Worm (Caenorhabditis elegans) whole organism, young adult: ENCODE measurements around the gene tbc-11.
A peak's percentile ranks its signal among the peaks of the same experiment; 100 is the strongest.

Experiments used
- D2030.7 ChIP-seq: fragments of 200-800 bp; sonication (Bioruptor generic); IDR thresholded peaks from 2 replicates; pipeline ENCODE4 v1.3.6; 2022; ENCODE audit warnings: missing genetic modification reagents, missing genetic modification characterization, missing compliant biosample characterization
- F23B12.7 ChIP-seq: sonication (generic microtip); optimal IDR thresholded peaks from 2 replicates; lab custom pipeline; 2017; ENCODE audit warnings: missing genetic modification characterization, mild to moderate bottlenecking, missing compliant biosample characterization, antibody characterized with exemption, moderate library complexity; ENCODE audit not compliant: insufficient read depth
- K11D2.4 ChIP-seq: fragments of 200-800 bp; sonication (Bioruptor generic); IDR thresholded peaks from 2 replicates; pipeline ENCODE4 v1.3.6; 2022; ENCODE audit warnings: missing genetic modification reagents, missing genetic modification characterization, missing compliant biosample characterization
- Y53G8AR.9 ChIP-seq: fragments of 200-800 bp; sonication (Bioruptor generic); conservative IDR thresholded peaks from 2 replicates; pipeline ENCODE4 v1.3.6; 2022; ENCODE audit warnings: missing genetic modification reagents, missing genetic modification characterization, missing compliant biosample characterization
- Y67H2A.10 ChIP-seq: fragments of 200-800 bp; sonication (Bioruptor generic); conservative IDR thresholded peaks from 2 replicates; pipeline ENCODE4 v1.3.6; 2022; ENCODE audit warnings: missing genetic modification reagents, missing genetic modification characterization, missing compliant biosample characterization
- ZK185.1 ChIP-seq: sonication (generic microtip); optimal IDR thresholded peaks from 2 replicates; lab custom pipeline; 2016; ENCODE audit warnings: mild to moderate bottlenecking, missing genetic modification characterization, missing compliant biosample characterization; ENCODE audit not compliant: poor library complexity, severe bottlenecking
- aptf-2 ChIP-seq: fragments of 200-800 bp; sonication (Bioruptor generic); conservative IDR thresholded peaks from 2 replicates; pipeline ENCODE4 v1.3.6; 2022; ENCODE audit warnings: missing genetic modification reagents, missing genetic modification characterization, missing compliant biosample characterization
- attf-3 ChIP-seq: fragments of 200-800 bp; sonication (Bioruptor generic); conservative IDR thresholded peaks from 2 replicates; pipeline ENCODE4 v1.3.6; 2022; ENCODE audit warnings: missing genetic modification reagents, missing genetic modification characterization, missing compliant biosample characterization
- ccch-3 ChIP-seq: fragments of 200-800 bp; sonication (Bioruptor generic); optimal IDR thresholded peaks from 2 replicates; lab custom pipeline; 2018; ENCODE audit warnings: mild to moderate bottlenecking, missing genetic modification characterization, missing compliant biosample characterization
- ceh-100 ChIP-seq: fragments of 200-800 bp; sonication (Bioruptor generic); IDR thresholded peaks from 2 replicates; pipeline ENCODE4 v1.3.6; 2022; ENCODE audit warnings: missing genetic modification reagents, missing genetic modification characterization, missing compliant biosample characterization
- ceh-27 ChIP-seq: fragments of 200-800 bp; sonication (Bioruptor generic); optimal IDR thresholded peaks from 2 replicates; lab custom pipeline; 2018; ENCODE audit warnings: mild to moderate bottlenecking, missing genetic modification characterization, moderate library complexity, missing compliant biosample characterization
- chd-7 ChIP-seq: sonication (generic microtip); optimal IDR thresholded peaks from 2 replicates; lab custom pipeline; 2016; ENCODE audit warnings: mild to moderate bottlenecking, missing genetic modification characterization, moderate library complexity, missing compliant biosample characterization
- die-1 ChIP-seq: sonication (generic microtip); optimal IDR thresholded peaks from 2 replicates; lab custom pipeline; 2016; ENCODE audit warnings: missing genotype, mild to moderate bottlenecking, missing genetic modification characterization, missing compliant biosample characterization
- egl-18 ChIP-seq: fragments of 200-800 bp; sonication (Bioruptor generic); IDR thresholded peaks from 2 replicates; pipeline ENCODE4 v1.3.6; 2022; ENCODE audit warnings: missing genetic modification reagents, missing genetic modification characterization, missing compliant biosample characterization
- him-1 ChIP-seq: sonication (generic microtip); optimal IDR thresholded peaks from 2 replicates; lab custom pipeline; 2016; ENCODE audit warnings: missing genotype, missing genetic modification reagents, missing genetic modification characterization, missing compliant biosample characterization
- hlh-12 ChIP-seq: sonication (generic microtip); optimal IDR thresholded peaks from 2 replicates; lab custom pipeline; 2016; ENCODE audit warnings: missing genetic modification characterization, missing compliant biosample characterization
- hmg-1.2 ChIP-seq: fragments of 200-800 bp; sonication (Bioruptor generic); IDR thresholded peaks from 2 replicates; pipeline ENCODE4 v1.3.6; 2022; ENCODE audit warnings: missing genetic modification reagents, missing genetic modification characterization, missing compliant biosample characterization
- hrde-1 ChIP-seq: sonication (generic microtip); optimal IDR thresholded peaks from 2 replicates; lab custom pipeline; 2016; ENCODE audit warnings: missing genetic modification characterization, mild to moderate bottlenecking, missing compliant biosample characterization, moderate library complexity, missing genotype, missing genetic modification reagents, borderline replicate concordance
- lir-1 ChIP-seq: fragments of 200-800 bp; sonication (Bioruptor generic); conservative IDR thresholded peaks from 2 replicates; pipeline ENCODE4 v1.3.6; 2022; ENCODE audit warnings: missing genetic modification reagents, missing genetic modification characterization, missing compliant biosample characterization
- lsy-27 ChIP-seq: sonication (generic microtip); optimal IDR thresholded peaks from 2 replicates; lab custom pipeline; 2017; ENCODE audit warnings: missing genetic modification characterization, mild to moderate bottlenecking, missing compliant biosample characterization, antibody characterized with exemption, missing genotype, borderline replicate concordance; ENCODE audit not compliant: insufficient read depth
- mes-4 ChIP-seq: sonication (generic microtip); optimal IDR thresholded peaks from 2 replicates; lab custom pipeline; 2016; ENCODE audit warnings: missing genotype, missing genetic modification characterization, missing compliant biosample characterization
- nfya-1 ChIP-seq: sonication (generic microtip); optimal IDR thresholded peaks from 2 replicates; lab custom pipeline; 2017; ENCODE audit warnings: antibody characterized with exemption, missing compliant biosample characterization, missing genetic modification characterization, borderline replicate concordance; ENCODE audit not compliant: insufficient read depth
- rcor-1 ChIP-seq: fragments of 200-800 bp; sonication (Bioruptor generic); IDR thresholded peaks from 2 replicates; pipeline ENCODE4 v1.3.6; 2022; ENCODE audit warnings: missing genetic modification reagents, missing genetic modification characterization, missing compliant biosample characterization
- rec-8 ChIP-seq, 2 experiments: sonication (generic microtip); optimal IDR thresholded peaks; 2 replicates each; lab custom pipeline; 2016; ENCODE audit warnings: mild to moderate bottlenecking in 2 of 2, missing genetic modification characterization in 2 of 2, missing genetic modification reagents in 2 of 2, missing genotype in 2 of 2, missing biosample characterization in 1 of 2, missing compliant biosample characterization in 1 of 2, moderate library complexity in 1 of 2
- rpc-1 ChIP-seq, 2 experiments: fragments of 150-350 bp in 1 of 2; sonication (generic microtip) in 1 of 2; optimal IDR thresholded peaks; 2 replicates each; lab custom pipeline; 2014 to 2018; ENCODE audit warnings: missing biosample characterization in 1 of 2, missing genetic modification characterization in 1 of 2, missing genetic modification reagents in 1 of 2, missing genotype in 1 of 2
- sdz-38 ChIP-seq: sonication (generic microtip); optimal IDR thresholded peaks from 2 replicates; lab custom pipeline; 2016; ENCODE audit warnings: missing genotype, missing genetic modification characterization, missing compliant biosample characterization
- snpc-3.4 ChIP-seq: sonication (generic microtip); optimal IDR thresholded peaks from 2 replicates; lab custom pipeline; 2017; ENCODE audit warnings: missing genetic modification characterization, mild to moderate bottlenecking, missing compliant biosample characterization, antibody characterized with exemption, moderate library complexity, missing genotype, missing genetic modification reagents
- snpc-4 ChIP-seq, 5 experiments: fragments of 150-350 bp in 1 of 5; sonication (generic microtip) in 4 of 5; optimal IDR thresholded peaks; 2 replicates each; lab custom pipeline; 2014 to 2018; ENCODE audit warnings: missing genetic modification characterization in 5 of 5, missing biosample characterization in 3 of 5, antibody characterized with exemption in 2 of 5, mild to moderate bottlenecking in 2 of 5, missing compliant biosample characterization in 2 of 5, missing genotype in 2 of 5, moderate library complexity in 2 of 5, missing genetic modification reagents in 1 of 5
- sptf-2 ChIP-seq: fragments of 200-800 bp; sonication (Bioruptor generic); optimal IDR thresholded peaks from 2 replicates; lab custom pipeline; 2018; ENCODE audit warnings: mild to moderate bottlenecking, missing genetic modification characterization, missing compliant biosample characterization
- ztf-6 ChIP-seq: fragments of 200-800 bp; sonication (Bioruptor generic); IDR thresholded peaks from 2 replicates; pipeline ENCODE4 v1.3.6; 2022; ENCODE audit warnings: missing genetic modification reagents, missing genetic modification characterization, missing compliant biosample characterization

Gene tbc-11

DNA sequence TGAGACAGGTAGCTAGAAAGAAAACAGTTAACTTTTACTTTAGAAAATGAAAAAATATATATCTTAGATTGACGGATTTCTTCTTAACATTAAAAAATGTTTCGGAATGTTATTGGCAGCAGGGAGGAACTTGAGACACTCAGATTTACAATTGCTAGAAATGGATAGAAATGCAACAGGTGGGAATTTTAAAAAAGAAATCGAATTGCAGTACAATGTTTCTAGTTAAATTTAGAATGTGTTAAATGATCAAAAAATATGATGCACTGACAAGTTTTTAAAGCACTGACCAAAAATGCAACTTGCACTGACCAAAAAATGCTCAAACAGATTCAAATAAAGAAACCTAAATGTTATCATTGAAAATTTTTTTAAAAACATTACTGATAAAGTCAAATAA, 1.4 kb downstream of the tbc-11 start:
- no peak for TF ChIP-seq aptf-2
- no peak for TF ChIP-seq lsy-27 (tag; lab: Kevin White, UChicago)
- TF ChIP-seq ccch-3 (GFP tag; lab: Kevin White, UChicago), result no peak
- TF ChIP-seq Y67H2A.10 (GFP tag; lab: Robert Waterston, UW), result no peak

DNA sequence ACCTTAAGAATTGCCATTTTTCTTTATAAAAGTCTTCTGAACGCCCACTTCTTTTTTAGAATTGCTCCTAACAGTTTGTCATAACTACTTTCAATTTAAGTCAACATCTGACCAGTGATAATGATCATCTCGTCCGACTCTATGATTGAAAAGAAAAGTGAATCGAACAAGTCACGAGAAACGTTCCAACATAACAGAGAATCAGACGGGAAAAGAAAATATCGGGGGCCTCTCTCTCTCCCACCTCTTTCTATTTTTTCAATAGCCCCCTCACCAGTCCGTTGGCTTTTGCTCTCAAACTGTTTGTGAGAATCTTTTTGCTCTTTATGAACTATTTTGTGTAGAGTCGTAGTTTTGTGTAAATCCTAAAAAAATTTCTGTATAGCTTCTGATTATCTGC, 2.9 kb downstream of the tbc-11 start:
- TF ChIP-seq snpc-4 (GFP tag; optimal IDR thresholded peaks at IDR 0.05; lab: Kevin White, UChicago) (no peak), snpc-4 (tag; optimal IDR thresholded peaks at IDR 0.05; lab: Kevin White, UChicago) (no peak), ccch-3 (GFP tag; lab: Kevin White, UChicago) (no peak), ztf-6 (GFP tag; lab: Robert Waterston, UW) (no peak), lsy-27 (tag; lab: Kevin White, UChicago) (no peak)
- TF ChIP-seq, all 124 proteins: peak for 0

DNA sequence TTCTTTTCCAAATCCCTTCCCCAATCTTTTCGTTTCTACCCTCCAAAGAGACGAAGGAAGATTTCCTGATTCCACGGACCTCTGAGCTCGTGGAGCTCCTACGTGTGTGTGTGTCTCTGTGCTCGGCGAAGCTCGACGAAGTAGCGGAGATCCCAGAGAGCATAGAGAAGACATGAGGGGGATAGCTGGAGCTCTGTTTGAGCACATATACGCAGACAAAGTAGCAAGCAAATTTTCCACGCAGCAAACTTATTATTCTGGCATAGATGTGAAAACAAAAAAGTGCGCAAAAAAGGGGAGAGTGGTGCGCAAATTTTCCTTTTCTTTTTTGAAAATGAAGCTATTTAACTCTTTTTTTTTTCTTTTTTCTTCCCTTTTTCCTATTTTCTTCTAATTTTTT, 8.1 kb downstream of the tbc-11 start:
- TF ChIP-seq egl-18 (GFP tag; lab: Robert Waterston, UW) (no peak), K11D2.4 (GFP tag; lab: Robert Waterston, UW) (0 out of 2 replicates have a peak, but pooled peaks have one; percentile 45), ceh-27 (GFP tag; lab: Kevin White, UChicago) (peak; percentile 0), lir-1 (GFP tag; lab: Robert Waterston, UW) (no peak), sdz-38 (no peak), hmg-1.2 (GFP tag; lab: Robert Waterston, UW) (peak; percentile 4; the same call in 1 of the 2 replicates), hrde-1 (no peak)
- TF ChIP-seq, all 124 proteins: peak for 3

DNA sequence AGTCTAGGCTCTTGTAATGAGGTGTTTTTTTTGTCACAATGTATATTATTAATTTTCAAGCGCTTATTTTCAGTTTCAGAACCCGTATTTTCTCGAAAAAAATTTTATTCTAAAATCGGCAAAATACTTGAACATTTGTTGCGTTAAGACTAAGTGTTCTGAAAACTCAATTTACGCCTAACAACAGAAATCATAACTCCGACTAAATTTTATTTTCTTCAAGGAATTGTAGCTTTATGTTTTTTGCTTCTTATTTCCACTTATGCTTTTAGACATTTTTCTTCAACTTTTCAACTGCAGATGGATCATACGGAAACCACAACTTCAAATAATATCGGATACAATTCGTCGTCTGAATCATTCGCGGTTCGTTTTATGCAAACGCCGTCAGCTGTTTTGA, 8.7 kb downstream of the tbc-11 start, which contains the start of gene F35H12.1:
TSS of gene F35H12.1 (plus strand) at position 301 of the 400 bp plus-strand sequence.
- TF ChIP-seq Y67H2A.10 (GFP tag; lab: Robert Waterston, UW), result no peak
- no peak for TF ChIP-seq attf-3 (GFP tag; lab: Robert Waterston, UW)
- TF ChIP-seq sdz-38, result no peak
- no peak for TF ChIP-seq egl-18 (GFP tag; lab: Robert Waterston, UW)
- TF ChIP-seq Y53G8AR.9 (GFP tag; lab: Robert Waterston, UW), result no peak
- TF ChIP-seq snpc-3.4 (tag; lab: Kevin White, UChicago), result no peak
- TF ChIP-seq sptf-2, result no peak
- no peak for TF ChIP-seq chd-7 (tag; lab: Kevin White, UChicago)
- no peak for TF ChIP-seq hlh-12 (tag; lab: Kevin White, UChicago)
- TF ChIP-seq die-1 (tag; lab: Kevin White, UChicago), result no peak
- no peak for TF ChIP-seq ceh-100 (GFP tag; lab: Robert Waterston, UW)
- TF ChIP-seq F23B12.7 (tag; lab: Kevin White, UChicago), result no peak
- TF ChIP-seq rec-8 (tag; optimal IDR thresholded peaks at IDR 0.05; lab: Kevin White, UChicago), result no peak
- no peak for TF ChIP-seq mes-4 (tag; lab: Kevin White, UChicago)
- no peak for TF ChIP-seq D2030.7 (GFP tag; lab: Robert Waterston, UW)
- no peak for TF ChIP-seq rpc-1 (optimal IDR thresholded peaks at IDR 0.05; lab: Kevin White, UChicago)
- no peak for TF ChIP-seq rpc-1 (tag; optimal IDR thresholded peaks at IDR 0.05; lab: Kevin White, UChicago)
- TF ChIP-seq him-1, result no peak
- no peak for TF ChIP-seq ZK185.1
- no peak for TF ChIP-seq rcor-1
- no peak for TF ChIP-seq nfya-1 (tag; lab: Kevin White, UChicago)
